Fruit fly (Drosophila melanogaster) whole organism, embryonic: Measurements from ENCODE around the gene deltaCOP.
A peak's percentile ranks its signal among the peaks of the same experiment; 100 is the strongest.

Source experiments
- ATbp ChIP-seq: fragments of 200-800 bp; sonication (Bioruptor generic); optimal IDR thresholded peaks from 2 replicates; lab custom pipeline; 2017; ENCODE audit warnings: missing biosample characterization, mild to moderate bottlenecking, missing genetic modification characterization, missing genetic modification reagents
- Bteb2 ChIP-seq: fragments of 200-800 bp; sonication (Bioruptor generic); optimal IDR thresholded peaks from 2 replicates; lab custom pipeline; 2016; ENCODE audit warnings: missing biosample characterization, missing genetic modification characterization
- CG12236 ChIP-seq: fragments of 200-800 bp; sonication (Bioruptor generic); optimal IDR thresholded peaks from 2 replicates; lab custom pipeline; 2016; ENCODE audit warnings: missing biosample characterization, missing genetic modification characterization
- CG13123 ChIP-seq: fragments of 200-800 bp; sonication (Bioruptor generic); optimal IDR thresholded peaks from 2 replicates; lab custom pipeline; 2016; ENCODE audit warnings: missing biosample characterization, missing genetic modification characterization
- CG13624 ChIP-seq: fragments of 200-800 bp; sonication (Bioruptor generic); optimal IDR thresholded peaks from 2 replicates; lab custom pipeline; 2016; ENCODE audit warnings: missing biosample characterization, missing genetic modification characterization
- CG14441 ChIP-seq: fragments of 200-800 bp; sonication (Bioruptor generic); IDR thresholded peaks from 2 replicates; pipeline ENCODE4 v1.3.6; 2022; ENCODE audit warnings: missing biosample characterization, missing genetic modification characterization
- CG15514 ChIP-seq: fragments of 200-800 bp; sonication (Bioruptor generic); optimal IDR thresholded peaks from 3 replicates; lab custom pipeline; 2017; ENCODE audit warnings: missing biosample characterization, missing genetic modification characterization, mild to moderate bottlenecking, moderate library complexity, missing genetic modification reagents
- CG15696 ChIP-seq: fragments of 200-800 bp; sonication (Bioruptor generic); optimal IDR thresholded peaks from 2 replicates; lab custom pipeline; 2019; ENCODE audit warnings: missing biosample characterization, mild to moderate bottlenecking, missing genetic modification characterization, moderate library complexity
- CG17385 ChIP-seq: fragments of 200-800 bp; sonication (Bioruptor generic); optimal IDR thresholded peaks from 3 replicates; lab custom pipeline; 2018; ENCODE audit warnings: missing biosample characterization, mild to moderate bottlenecking, missing genetic modification characterization
- CG17568 ChIP-seq: fragments of 200-800 bp; sonication (Bioruptor generic); optimal IDR thresholded peaks from 2 replicates; lab custom pipeline; 2018; ENCODE audit warnings: missing biosample characterization, mild to moderate bottlenecking, missing genetic modification characterization, moderate library complexity
- CG18599 ChIP-seq: fragments of 200-800 bp; sonication (Bioruptor generic); optimal IDR thresholded peaks from 3 replicates; lab custom pipeline; 2017; ENCODE audit warnings: missing biosample characterization, missing genetic modification characterization, mild to moderate bottlenecking, moderate library complexity, missing genetic modification reagents
- CG31441 ChIP-seq: fragments of 200-800 bp; sonication (Bioruptor generic); IDR thresholded peaks from 2 replicates; pipeline ENCODE4 v1.3.6; 2022; ENCODE audit warnings: missing biosample characterization, missing genetic modification characterization
- CG32772 ChIP-seq: fragments of 200-800 bp; sonication (Bioruptor generic); IDR thresholded peaks from 2 replicates; pipeline ENCODE4 v1.3.6; 2022; ENCODE audit warnings: missing biosample characterization, missing genetic modification characterization
- CG33213 ChIP-seq: fragments of 200-800 bp; sonication (Bioruptor generic); optimal IDR thresholded peaks from 3 replicates; lab custom pipeline; 2016; ENCODE audit warnings: missing biosample characterization, missing genetic modification characterization
- CG4617 ChIP-seq: fragments of 200-800 bp; sonication (Bioruptor generic); optimal IDR thresholded peaks from 3 replicates; lab custom pipeline; 2016; ENCODE audit warnings: missing biosample characterization, missing genetic modification characterization, borderline replicate concordance
- CG6689 ChIP-seq: fragments of 200-800 bp; sonication (Bioruptor generic); IDR thresholded peaks from 2 replicates; pipeline ENCODE4 v1.3.6; 2022; ENCODE audit warnings: missing biosample characterization, missing genetic modification characterization
- CG7928 ChIP-seq: fragments of 200-800 bp; sonication (Bioruptor generic); optimal IDR thresholded peaks from 2 replicates; lab custom pipeline; 2017; ENCODE audit warnings: missing biosample characterization, mild to moderate bottlenecking, missing genetic modification characterization
- CG8388 ChIP-seq: fragments of 200-800 bp; sonication (Bioruptor generic); optimal IDR thresholded peaks from 2 replicates; lab custom pipeline; 2019; ENCODE audit warnings: missing biosample characterization, mild to moderate bottlenecking, missing genetic modification characterization, moderate library complexity
- CG8765 ChIP-seq: fragments of 200-800 bp; sonication (Bioruptor generic); IDR thresholded peaks from 2 replicates; pipeline ENCODE4 v1.3.6; 2022; ENCODE audit warnings: missing biosample characterization, missing genetic modification characterization
- CG9215 ChIP-seq: fragments of 200-800 bp; sonication (Bioruptor generic); IDR thresholded peaks from 2 replicates; pipeline ENCODE4 v1.3.6; 2022; ENCODE audit warnings: missing biosample characterization, missing genetic modification characterization
- CG9817 ChIP-seq: fragments of 200-800 bp; sonication (Bioruptor generic); optimal IDR thresholded peaks from 2 replicates; lab custom pipeline; 2018; ENCODE audit warnings: missing biosample characterization, mild to moderate bottlenecking, missing genetic modification characterization, moderate library complexity
- CG9932 ChIP-seq: fragments of 200-800 bp; sonication (Bioruptor generic); IDR thresholded peaks from 2 replicates; pipeline ENCODE4 v1.3.6; 2022; ENCODE audit warnings: missing biosample characterization, missing genetic modification characterization
- Camta ChIP-seq: fragments of 200-800 bp; sonication (Bioruptor generic); optimal IDR thresholded peaks from 2 replicates; lab custom pipeline; 2016; ENCODE audit warnings: missing biosample characterization, missing genetic modification characterization
- Chrac-16 ChIP-seq: fragments of 200-800 bp; sonication (Bioruptor generic); optimal IDR thresholded peaks from 3 replicates; lab custom pipeline; 2016; ENCODE audit warnings: missing biosample characterization, missing genetic modification characterization
- Dip3 ChIP-seq: fragments of 200-800 bp; sonication (Bioruptor generic); optimal IDR thresholded peaks from 3 replicates; lab custom pipeline; 2016; ENCODE audit warnings: missing biosample characterization, missing genetic modification characterization
- Dref ChIP-seq: fragments of 200-800 bp; sonication (Bioruptor generic); IDR thresholded peaks from 2 replicates; pipeline ENCODE4 v1.3.6; 2022; ENCODE audit warnings: missing biosample characterization, missing genetic modification characterization
- E2f2 ChIP-seq: fragments of 200-800 bp; sonication (Bioruptor generic); IDR thresholded peaks from 2 replicates; pipeline ENCODE4 v1.3.6; 2022; ENCODE audit warnings: missing biosample characterization, missing genetic modification characterization
- Hand ChIP-seq: fragments of 200-800 bp; sonication (Bioruptor generic); optimal IDR thresholded peaks from 2 replicates; lab custom pipeline; 2017; ENCODE audit warnings: mild to moderate bottlenecking, missing biosample characterization, missing genetic modification reagents, missing genetic modification characterization
- HmgZ ChIP-seq: fragments of 200-800 bp; sonication (Bioruptor generic); optimal IDR thresholded peaks from 2 replicates; lab custom pipeline; 2018; ENCODE audit warnings: missing biosample characterization, mild to moderate bottlenecking, missing genetic modification characterization
- Hsf ChIP-seq: fragments of 200-800 bp; sonication (Bioruptor generic); optimal IDR thresholded peaks from 3 replicates; lab custom pipeline; 2016; ENCODE audit warnings: missing biosample characterization, missing genetic modification characterization
- NFAT ChIP-seq: fragments of 200-800 bp; sonication (Bioruptor generic); IDR thresholded peaks from 2 replicates; pipeline ENCODE4 v1.3.6; 2022; ENCODE audit warnings: missing biosample characterization, missing genetic modification characterization
- Sry-β ChIP-seq: fragments of 200-800 bp; sonication (Bioruptor generic); optimal IDR thresholded peaks from 2 replicates; lab custom pipeline; 2018; ENCODE audit warnings: missing biosample characterization, mild to moderate bottlenecking, missing genetic modification characterization, moderate library complexity
- Tbp ChIP-seq: fragments of >200 bp; optimal IDR thresholded peaks from 2 replicates; lab custom pipeline; 2018; ENCODE audit warnings: missing biosample characterization, missing genetic modification characterization
- ash1 ChIP-seq: fragments of 200-800 bp; sonication (Bioruptor generic); optimal IDR thresholded peaks from 2 replicates; lab custom pipeline; 2018; ENCODE audit warnings: missing biosample characterization, mild to moderate bottlenecking, missing genetic modification characterization
- bowl ChIP-seq: fragments of 200-800 bp; sonication (Bioruptor generic); IDR thresholded peaks from 2 replicates; pipeline ENCODE4 v1.3.6; 2022; ENCODE audit warnings: missing biosample characterization, missing genetic modification characterization
- bsh ChIP-seq, 2 experiments: fragments of 200-800 bp; sonication (Bioruptor generic); optimal IDR thresholded peaks; 2 replicates each; lab custom pipeline; 2017 to 2018; ENCODE audit warnings: mild to moderate bottlenecking in 2 of 2, missing biosample characterization in 2 of 2, missing genetic modification characterization in 2 of 2, moderate library complexity in 1 of 2
- ci ChIP-seq: fragments of 200-800 bp; sonication (Bioruptor generic); IDR thresholded peaks from 3 replicates; pipeline ENCODE4 v1.3.6; 2022; ENCODE audit warnings: missing biosample characterization, missing genetic modification characterization
- croc ChIP-seq: fragments of 200-800 bp; sonication (Bioruptor generic); conservative IDR thresholded peaks from 3 replicates; pipeline ENCODE4 v1.3.6; 2022; ENCODE audit warnings: missing biosample characterization, missing genetic modification characterization
- cwo ChIP-seq: fragments of 200-800 bp; sonication (Bioruptor generic); optimal IDR thresholded peaks from 3 replicates; lab custom pipeline; 2017; ENCODE audit warnings: missing biosample characterization, missing genetic modification characterization, mild to moderate bottlenecking, moderate library complexity, missing genetic modification reagents
- dimm ChIP-seq: fragments of 200-800 bp; sonication (Bioruptor generic); IDR thresholded peaks from 2 replicates; pipeline ENCODE4 v1.3.6; 2022; ENCODE audit warnings: missing biosample characterization, missing genetic modification characterization
- dmrt11E ChIP-seq: fragments of 200-800 bp; sonication (Bioruptor generic); optimal IDR thresholded peaks from 3 replicates; lab custom pipeline; 2018; ENCODE audit warnings: missing biosample characterization, mild to moderate bottlenecking, missing genetic modification characterization, moderate library complexity
- dysf ChIP-seq: fragments of 200-800 bp; sonication (Bioruptor generic); IDR thresholded peaks from 3 replicates; pipeline ENCODE4 v1.3.6; 2022; ENCODE audit warnings: missing biosample characterization, missing genetic modification characterization
- fd3F ChIP-seq: fragments of 200-800 bp; sonication (Bioruptor generic); optimal IDR thresholded peaks from 2 replicates; lab custom pipeline; 2018; ENCODE audit warnings: missing biosample characterization, mild to moderate bottlenecking, missing genetic modification characterization, moderate library complexity
- gro ChIP-seq: fragments of 200-800 bp; sonication (Bioruptor generic); optimal IDR thresholded peaks from 2 replicates; lab custom pipeline; 2016; ENCODE audit warnings: missing biosample characterization, missing genetic modification characterization
- nmo ChIP-seq: fragments of 200-800 bp; sonication (Bioruptor generic); optimal IDR thresholded peaks from 2 replicates; lab custom pipeline; 2018; ENCODE audit warnings: missing biosample characterization, mild to moderate bottlenecking, missing genetic modification characterization, moderate library complexity
- pfk ChIP-seq: fragments of 200-800 bp; sonication (Bioruptor generic); optimal IDR thresholded peaks from 2 replicates; lab custom pipeline; 2018; ENCODE audit warnings: missing biosample characterization, mild to moderate bottlenecking, missing genetic modification characterization, moderate library complexity
- ranshi ChIP-seq: fragments of 200-800 bp; sonication (Bioruptor generic); IDR thresholded peaks from 2 replicates; pipeline ENCODE4 v1.3.6; 2022; ENCODE audit warnings: missing biosample characterization, missing genetic modification characterization
- salm ChIP-seq: fragments of 200-800 bp; sonication (Bioruptor generic); optimal IDR thresholded peaks from 2 replicates; lab custom pipeline; 2018; ENCODE audit warnings: missing biosample characterization, mild to moderate bottlenecking, missing genetic modification characterization
- sd ChIP-seq: fragments of 200-800 bp; sonication (Bioruptor generic); optimal IDR thresholded peaks from 3 replicates; lab custom pipeline; 2018; ENCODE audit warnings: missing biosample characterization, mild to moderate bottlenecking, missing genetic modification characterization, moderate library complexity
- sima ChIP-seq: fragments of 200-800 bp; sonication (Bioruptor generic); optimal IDR thresholded peaks from 2 replicates; lab custom pipeline; 2016; ENCODE audit warnings: missing biosample characterization, missing genetic modification characterization
- usp ChIP-seq: fragments of >200 bp; optimal IDR thresholded peaks from 2 replicates; lab custom pipeline; 2017; ENCODE audit warnings: missing biosample characterization, missing genetic modification characterization

The deltaCOP gene

dm6 chrX:1854070-1854469, 7.5 kb downstream of the deltaCOP start (continued):
- TF ChIP-seq sd (tag; lab: Kevin White, UChicago) (peak; percentile 56), pfk (GFP tag; lab: Kevin White, UChicago) (peak; percentile 43), bsh (GFP tag; optimal IDR thresholded peaks at IDR 0.05; lab: Kevin White, UChicago) (no peak), fd3F (GFP tag; lab: Kevin White, UChicago) (peak; percentile 69), CG32772 (GFP tag; lab: Robert Waterston, UW) (0 out of 2 replicates have a peak, but pooled peaks have one; percentile 21), usp (GFP tag; lab: Kevin White, UChicago) (no peak), CG13123 (peak; percentile 40), CG31441 (GFP tag; lab: Robert Waterston, UW) (no peak), dysf (GFP tag; lab: Robert Waterston, UW) (peak; percentile 65; the same call in 1 of the 3 replicates), Hsf (GFP tag; lab: Kevin White, UChicago) (no peak), Camta (GFP tag; lab: Kevin White, UChicago) (peak; percentile 59), HmgZ (tag; lab: Kevin White, UChicago) (peak; percentile 84), Hand (peak; percentile 89), CG12236 (GFP tag; lab: Kevin White, UChicago) (no peak), CG4617 (GFP tag; lab: Kevin White, UChicago) (no peak), Dip3 (GFP tag; lab: Kevin White, UChicago) (peak; percentile 16), dimm (peak; percentile 43; the same call in 1 of the 2 replicates), CG17568 (GFP tag; lab: Kevin White, UChicago) (peak; percentile 66), NFAT (GFP tag; lab: Robert Waterston, UW) (peak; percentile 60), CG18599 (GFP tag; lab: Kevin White, UChicago) (peak; percentile 96), ci (GFP tag; lab: Robert Waterston, UW) (peak; percentile 61; the same call in 2 of the 3 replicates), CG7928 (GFP tag; lab: Kevin White, UChicago) (peak; percentile 53), CG8388 (GFP tag; lab: Kevin White, UChicago) (no peak), Chrac-16 (GFP tag; lab: Kevin White, UChicago) (no peak), CG9817 (tag; lab: Kevin White, UChicago) (peak; percentile 40), CG9932 (GFP tag; lab: Robert Waterston, UW) (peak; percentile 52), ash1 (peak; percentile 87), croc (GFP tag; lab: Robert Waterston, UW) (no peak), CG13624 (peak; percentile 57), CG33213 (GFP tag; lab: Kevin White, UChicago) (peak; percentile 64), CG8765 (GFP tag; lab: Robert Waterston, UW) (no peak), dmrt11E (tag; lab: Kevin White, UChicago) (no peak), Dref (GFP tag; lab: Robert Waterston, UW) (no peak), E2f2 (GFP tag; lab: Robert Waterston, UW) (peak; percentile 51), Bteb2 (GFP tag; lab: Kevin White, UChicago) (peak; percentile 79), nmo (GFP tag; lab: Kevin White, UChicago) (no peak), CG9215 (GFP tag; lab: Robert Waterston, UW) (no peak), Tbp (GFP tag; lab: Kevin White, UChicago) (no peak), Sry-β (GFP tag; lab: Kevin White, UChicago) (no peak), CG14441 (GFP tag; lab: Robert Waterston, UW) (peak; percentile 55; the same call in 1 of the 2 replicates), CG15696 (tag; lab: Kevin White, UChicago) (no peak), gro (peak; percentile 80), CG17385 (peak; percentile 56), sima (GFP tag; lab: Kevin White, UChicago) (peak; percentile 32), CG15514 (GFP tag; lab: Kevin White, UChicago) (peak; percentile 92), bowl (no peak), ATbp (peak; percentile 67), cwo (peak; percentile 80), salm (tag; lab: Kevin White, UChicago) (no peak), CG6689 (GFP tag; lab: Robert Waterston, UW) (peak; percentile 23; the same call in 1 of the 2 replicates), ranshi (peak; percentile 72)
